Fruit fly (Drosophila melanogaster) whole organism, embryonic: Measurements from ENCODE around the gene Tcs3.

Experiments used
- Atf6 ChIP-seq: fragments of 200-800 bp; sonication (Bioruptor generic); IDR thresholded peaks from 2 replicates; pipeline ENCODE4 v1.3.6; 2022; ENCODE audit warnings: missing biosample characterization, missing genetic modification characterization
- CG1024 ChIP-seq: fragments of 200-800 bp; sonication (Bioruptor generic); IDR thresholded peaks from 2 replicates; pipeline ENCODE4 v1.3.6; 2022; ENCODE audit warnings: missing biosample characterization, missing genetic modification characterization
- CG10366 ChIP-seq: fragments of 200-800 bp; sonication (Bioruptor generic); IDR thresholded peaks from 2 replicates; pipeline ENCODE4 v1.3.6; 2022; ENCODE audit warnings: missing biosample characterization, missing genetic modification characterization
- CG11504 ChIP-seq: fragments of 200-800 bp; sonication (Bioruptor generic); optimal IDR thresholded peaks from 3 replicates; lab custom pipeline; 2019; ENCODE audit warnings: missing biosample characterization, mild to moderate bottlenecking, missing genetic modification characterization, moderate library complexity
- CG12104 ChIP-seq: fragments of 200-800 bp; sonication (Bioruptor generic); optimal IDR thresholded peaks from 3 replicates; lab custom pipeline; 2016; ENCODE audit warnings: missing biosample characterization, missing genetic modification characterization
- CG14441 ChIP-seq: fragments of 200-800 bp; sonication (Bioruptor generic); IDR thresholded peaks from 2 replicates; pipeline ENCODE4 v1.3.6; 2022; ENCODE audit warnings: missing biosample characterization, missing genetic modification characterization
- CG15479 ChIP-seq: fragments of 200-800 bp; sonication (Bioruptor generic); optimal IDR thresholded peaks from 3 replicates; lab custom pipeline; 2019; ENCODE audit warnings: missing biosample characterization, mild to moderate bottlenecking, missing genetic modification characterization, moderate library complexity
- CG16779 ChIP-seq: fragments of 200-800 bp; sonication (Bioruptor generic); IDR thresholded peaks from 2 replicates; pipeline ENCODE4 v1.3.6; 2022; ENCODE audit warnings: missing biosample characterization, missing genetic modification characterization
- CG16815 ChIP-seq: fragments of 200-800 bp; sonication (Bioruptor generic); optimal IDR thresholded peaks from 3 replicates; lab custom pipeline; 2017; ENCODE audit warnings: missing biosample characterization, mild to moderate bottlenecking, missing genetic modification characterization
- CG2116 ChIP-seq: fragments of 200-800 bp; sonication (Bioruptor generic); optimal IDR thresholded peaks from 3 replicates; lab custom pipeline; 2018; ENCODE audit warnings: missing biosample characterization, mild to moderate bottlenecking, missing genetic modification characterization
- CG2120 ChIP-seq: fragments of 200-800 bp; sonication (Bioruptor generic); optimal IDR thresholded peaks from 3 replicates; lab custom pipeline; 2016; ENCODE audit warnings: missing biosample characterization, missing genetic modification characterization
- CG2875 ChIP-seq: fragments of 200-800 bp; sonication (Bioruptor generic); optimal IDR thresholded peaks from 2 replicates; lab custom pipeline; 2017; ENCODE audit warnings: missing biosample characterization, mild to moderate bottlenecking, missing genetic modification characterization, missing genetic modification reagents
- CG31224 ChIP-seq: fragments of 200-800 bp; sonication (Bioruptor generic); IDR thresholded peaks from 2 replicates; pipeline ENCODE4 v1.3.6; 2022; ENCODE audit warnings: missing biosample characterization, missing genetic modification characterization
- CG33213 ChIP-seq: fragments of 200-800 bp; sonication (Bioruptor generic); optimal IDR thresholded peaks from 3 replicates; lab custom pipeline; 2016; ENCODE audit warnings: missing biosample characterization, missing genetic modification characterization
- CG3407 ChIP-seq: fragments of 200-800 bp; sonication (Bioruptor generic); optimal IDR thresholded peaks from 2 replicates; lab custom pipeline; 2018; ENCODE audit warnings: missing biosample characterization, mild to moderate bottlenecking, missing genetic modification characterization
- CG7786 ChIP-seq: fragments of 200-800 bp; sonication (Bioruptor generic); optimal IDR thresholded peaks from 2 replicates; lab custom pipeline; 2016; ENCODE audit warnings: missing biosample characterization, missing genetic modification characterization
- Camta ChIP-seq: fragments of 200-800 bp; sonication (Bioruptor generic); optimal IDR thresholded peaks from 2 replicates; lab custom pipeline; 2016; ENCODE audit warnings: missing biosample characterization, missing genetic modification characterization
- Dad ChIP-seq: fragments of 200-800 bp; sonication (Bioruptor generic); optimal IDR thresholded peaks from 3 replicates; lab custom pipeline; 2016; ENCODE audit warnings: missing biosample characterization, missing genetic modification characterization
- Dll ChIP-seq: fragments of 200-800 bp; sonication (Bioruptor generic); IDR thresholded peaks from 4 replicates; pipeline ENCODE4 v1.3.6; 2022; ENCODE audit warnings: missing biosample characterization, missing genetic modification characterization; ENCODE audit not compliant: partially characterized antibody
- Dref ChIP-seq: fragments of 200-800 bp; sonication (Bioruptor generic); IDR thresholded peaks from 2 replicates; pipeline ENCODE4 v1.3.6; 2022; ENCODE audit warnings: missing biosample characterization, missing genetic modification characterization
- HmgD ChIP-seq: fragments of 200-800 bp; sonication (Bioruptor generic); optimal IDR thresholded peaks from 3 replicates; lab custom pipeline; 2016; ENCODE audit warnings: missing biosample characterization, missing genetic modification characterization
- Hmx ChIP-seq: fragments of 200-800 bp; sonication (Bioruptor generic); optimal IDR thresholded peaks from 2 replicates; lab custom pipeline; 2016; ENCODE audit warnings: missing biosample characterization, missing genetic modification characterization
- Hr51 ChIP-seq, 2 experiments: fragments of 200-800 bp; sonication (Bioruptor generic); optimal IDR thresholded peaks; 2 replicates in 1 of 2; 3 replicates in 1 of 2; lab custom pipeline; 2016 to 2018; ENCODE audit warnings: missing biosample characterization in 2 of 2, missing genetic modification characterization in 2 of 2, mild to moderate bottlenecking in 1 of 2, moderate library complexity in 1 of 2
- Med ChIP-seq: fragments of 200-800 bp; sonication (Bioruptor generic); peaks from one replicate; lab custom pipeline; 2016; ENCODE audit warnings: missing biosample characterization, missing genetic modification characterization, mild to moderate bottlenecking, inconsistent platforms, moderate library complexity
- Pdp1 ChIP-seq, 2 experiments: fragments of 200-800 bp; sonication (Bioruptor generic); optimal IDR thresholded peaks; 3 replicates each; lab custom pipeline; 2016; ENCODE audit warnings: missing biosample characterization in 2 of 2, missing genetic modification characterization in 2 of 2, mild to moderate bottlenecking in 1 of 2, moderate library complexity in 1 of 2
- Sox102F ChIP-seq: fragments of 200-800 bp; sonication (Bioruptor generic); optimal IDR thresholded peaks from 2 replicates; lab custom pipeline; 2018; ENCODE audit warnings: missing biosample characterization, mild to moderate bottlenecking, missing genetic modification characterization, moderate library complexity
- Taf1 ChIP-seq: fragments of 200-800 bp; sonication (Bioruptor generic); IDR thresholded peaks from 2 replicates; pipeline ENCODE4 v1.3.6; 2022; ENCODE audit warnings: missing biosample characterization, missing genetic modification characterization
- Trl ChIP-seq, 3 experiments: fragments of >200 bp in 2 of 3; fragments of 200-800 bp in 1 of 3; sonication (Bioruptor generic) in 1 of 3; optimal IDR thresholded peaks; 2 replicates in 1 of 3; 3 replicates in 2 of 3; lab custom pipeline; 2016 to 2017; ENCODE audit warnings: missing biosample characterization in 1 of 3, missing genetic modification characterization in 1 of 3
- Vsx1 ChIP-seq: fragments of 200-800 bp; sonication (Bioruptor generic); optimal IDR thresholded peaks from 2 replicates; lab custom pipeline; 2017; ENCODE audit warnings: missing biosample characterization, mild to moderate bottlenecking, missing genetic modification characterization, missing genetic modification reagents
- jigr1 ChIP-seq: fragments of 200-800 bp; sonication (Bioruptor generic); IDR thresholded peaks from 3 replicates; pipeline ENCODE4 v1.3.6; 2022; ENCODE audit warnings: missing biosample characterization, missing genetic modification characterization
- pzg ChIP-seq: fragments of 200-800 bp; sonication (Bioruptor generic); optimal IDR thresholded peaks from 3 replicates; lab custom pipeline; 2018; ENCODE audit warnings: missing biosample characterization, mild to moderate bottlenecking, missing genetic modification characterization, moderate library complexity
- rib ChIP-seq: fragments of 200-800 bp; sonication (Bioruptor generic); IDR thresholded peaks from 2 replicates; pipeline ENCODE4 v1.3.6; 2022; ENCODE audit warnings: missing biosample characterization, missing genetic modification characterization
- row ChIP-seq: fragments of 200-800 bp; sonication (Bioruptor generic); IDR thresholded peaks from 3 replicates; pipeline ENCODE4 v1.3.6; 2022; ENCODE audit warnings: missing biosample characterization, missing genetic modification characterization
- sens ChIP-seq: fragments of 200-800 bp; sonication (Bioruptor generic); peaks from one replicate; lab custom pipeline; 2016; ENCODE audit warnings: missing biosample characterization, missing genetic modification characterization
- tll ChIP-seq, 2 experiments: fragments of 200-800 bp in 1 of 2; fragments of >200 bp in 1 of 2; sonication (Bioruptor generic) in 1 of 2; optimal IDR thresholded peaks; 2 replicates each; lab custom pipeline; 2017 to 2019; ENCODE audit warnings: missing biosample characterization in 2 of 2, missing genetic modification characterization in 2 of 2, mild to moderate bottlenecking in 1 of 2, moderate library complexity in 1 of 2
- unc-4 ChIP-seq: fragments of 200-800 bp; sonication (Bioruptor generic); IDR thresholded peaks from 2 replicates; pipeline ENCODE4 v1.3.6; 2022; ENCODE audit warnings: missing biosample characterization, missing genetic modification characterization; ENCODE audit not compliant: partially characterized antibody
- usp ChIP-seq: fragments of >200 bp; optimal IDR thresholded peaks from 2 replicates; lab custom pipeline; 2017; ENCODE audit warnings: missing biosample characterization, missing genetic modification characterization
- zfh1 ChIP-seq: fragments of 200-800 bp; sonication (Bioruptor generic); IDR thresholded peaks from 3 replicates; pipeline ENCODE4 v1.3.6; 2022; ENCODE audit warnings: missing biosample characterization, missing genetic modification characterization

The Tcs3 gene

dm6 chr3L:16356171-16356765 is 4.5 kb downstream of the Tcs3 start (continued):
- peak in 1 of 2 experiments; percentile 53 for TF ChIP-seq Trl (optimal IDR thresholded peaks at IDR 0.05; lab: Kevin White, UChicago)
- no peak for TF ChIP-seq Trl (GFP tag; optimal IDR thresholded peaks at IDR 0.05; lab: Kevin White, UChicago)
- TF ChIP-seq CG14441 (GFP tag; lab: Robert Waterston, UW) = no peak
- TF ChIP-seq CG16779 (GFP tag; lab: Robert Waterston, UW) = no peak
- TF ChIP-seq Camta (GFP tag; lab: Kevin White, UChicago) = no peak
- no peak for TF ChIP-seq CG12104 (GFP tag; lab: Kevin White, UChicago)
- TF ChIP-seq CG31224 (GFP tag; lab: Robert Waterston, UW) = peak; percentile 74
- TF ChIP-seq CG33213 = no peak
- TF ChIP-seq CG3407 (GFP tag; lab: Kevin White, UChicago) = no peak
- no peak for TF ChIP-seq Dll (GFP tag; lab: Robert Waterston, UW)
- TF ChIP-seq rib (GFP tag; lab: Robert Waterston, UW) = 0 out of 2 replicates have a peak, but pooled peaks have one; percentile 14
- TF ChIP-seq Hmx = no peak
- TF ChIP-seq Dref (GFP tag; lab: Robert Waterston, UW) = no peak
- TF ChIP-seq Med = peak; percentile 51
- TF ChIP-seq usp (GFP tag; lab: Kevin White, UChicago) = no peak

- TF ChIP-seq Sox102F (GFP tag; lab: Kevin White, UChicago) (no peak), Pdp1 (GFP tag; optimal IDR thresholded peaks at IDR 0.05; lab: Kevin White, UChicago) (peak in 1 of 2 experiments; percentile 90), CG14441 (GFP tag; lab: Robert Waterston, UW) (0 out of 2 replicates have a peak, but pooled peaks have one; percentile 34)
- TF ChIP-seq, all 482 proteins: peak for 2
Observed at dm6 chr3L:16357187-16357728, 5.5 kb downstream of the Tcs3 start.

- TF ChIP-seq CG7786 (no peak), CG11504 (tag; lab: Kevin White, UChicago) (no peak), CG2875 (GFP tag; lab: Kevin White, UChicago) (no peak), CG10366 (GFP tag; lab: Robert Waterston, UW) (no peak), sens (GFP tag; lab: Kevin White, UChicago) (peak; percentile 11), CG2120 (GFP tag; lab: Kevin White, UChicago) (peak; percentile 11), jigr1 (GFP tag; lab: Robert Waterston, UW) (no peak), CG16815 (no peak), tll (GFP tag; optimal IDR thresholded peaks at IDR 0.05; lab: Kevin White, UChicago) (no peak), Vsx1 (GFP tag; lab: Kevin White, UChicago) (no peak), Med (peak; percentile 74), Dad (GFP tag; lab: Kevin White, UChicago) (no peak), pzg (GFP tag; lab: Kevin White, UChicago) (no peak), zfh1 (GFP tag; lab: Robert Waterston, UW) (no peak), CG2116 (GFP tag; lab: Kevin White, UChicago) (no peak), CG15479 (GFP tag; lab: Kevin White, UChicago) (no peak), HmgD (GFP tag; lab: Kevin White, UChicago) (no peak), unc-4 (GFP tag; lab: Robert Waterston, UW) (no peak), Atf6 (GFP tag; lab: Robert Waterston, UW) (no peak), Hr51 (GFP tag; optimal IDR thresholded peaks at IDR 0.05; lab: Kevin White, UChicago) (no peak), row (0 out of 3 replicates have a peak, but pooled peaks have one; percentile 20), Taf1 (0 out of 2 replicates have a peak, but pooled peaks have one; percentile 20), CG1024 (GFP tag; lab: Robert Waterston, UW) (no peak)
Observed at dm6 chr3L:16357860-16358259, 6.1 kb downstream of the Tcs3 start.
